Worm (Caenorhabditis elegans) whole organism, midembryonic: ENCODE results near the gene srr-8.

Experiments used
- T22C8.4 ChIP-seq: fragments of 200-800 bp; sonication (Bioruptor generic); IDR thresholded peaks from 2 replicates; pipeline ENCODE4 v1.3.6; 2022; ENCODE audit warnings: missing genetic modification characterization, missing compliant biosample characterization
- cog-1 ChIP-seq: sonication (generic microtip); optimal IDR thresholded peaks from 2 replicates; lab custom pipeline; 2016; ENCODE audit warnings: missing genetic modification characterization, missing compliant biosample characterization
- flt-1 ChIP-seq: fragments of 200-800 bp; sonication (Bioruptor generic); IDR thresholded peaks from 2 replicates; pipeline ENCODE4 v1.3.6; 2022; ENCODE audit warnings: missing genetic modification characterization, missing compliant biosample characterization
- klf-2 ChIP-seq: fragments of 200-800 bp; sonication (Bioruptor generic); conservative IDR thresholded peaks from 2 replicates; pipeline ENCODE4 v1.3.6; 2022; ENCODE audit warnings: missing genetic modification reagents, missing genetic modification characterization, missing compliant biosample characterization
- med-1 ChIP-seq: sonication (generic microtip); optimal IDR thresholded peaks from 2 replicates; lab custom pipeline; 2017; ENCODE audit warnings: missing genetic modification characterization, mild to moderate bottlenecking, missing compliant biosample characterization, antibody characterized with exemption, missing genetic modification reagents; ENCODE audit not compliant: insufficient read depth
- ref-1 ChIP-seq: fragments of 200-800 bp; sonication (Bioruptor generic); conservative IDR thresholded peaks from 2 replicates; pipeline ENCODE4 v1.3.6; 2022; ENCODE audit warnings: missing genetic modification reagents, missing genetic modification characterization, missing compliant biosample characterization
- tab-1 ChIP-seq: fragments of 200-800 bp; sonication (Bioruptor generic); IDR thresholded peaks from 2 replicates; pipeline ENCODE4 v1.3.6; 2022; ENCODE audit warnings: missing genetic modification characterization, missing compliant biosample characterization
- ztf-23 ChIP-seq: fragments of 200-800 bp; sonication (Bioruptor generic); IDR thresholded peaks from 2 replicates; pipeline ENCODE4 v1.3.6; 2022; ENCODE audit warnings: missing genetic modification reagents, missing genetic modification characterization, missing compliant biosample characterization
- ztf-29 ChIP-seq: fragments of 200-800 bp; sonication (Bioruptor generic); IDR thresholded peaks from 2 replicates; pipeline ENCODE4 v1.3.6; 2022; ENCODE audit warnings: missing genetic modification reagents, missing genetic modification characterization, missing compliant biosample characterization

Gene srr-8

ce11 chrV:5026438-5026837, 25.0 kb downstream of the srr-8 start:
- no peak for TF ChIP-seq ztf-29
- TF ChIP-seq ref-1: no peak
- TF ChIP-seq ztf-23 (GFP tag; lab: Robert Waterston, UW): no peak
- TF ChIP-seq klf-2 (GFP tag; lab: Robert Waterston, UW): no peak
- TF ChIP-seq med-1 (GFP tag; lab: Kevin White, UChicago): no peak
- TF ChIP-seq T22C8.4 (GFP tag; lab: Robert Waterston, UW): no peak
- no peak for TF ChIP-seq cog-1
- no peak for TF ChIP-seq flt-1
- TF ChIP-seq tab-1 (GFP tag; lab: Robert Waterston, UW): no peak

ce11 chrV:5027640-5028039, 26.2 kb downstream of the srr-8 start, which contains the start of gene cpt-4:
cpt-4 (minus strand) TSS chrV:5027723.
- TF ChIP-seq cog-1: no peak
- no peak for TF ChIP-seq ref-1
- no peak for TF ChIP-seq T22C8.4 (GFP tag; lab: Robert Waterston, UW)
- no peak for TF ChIP-seq ztf-23 (GFP tag; lab: Robert Waterston, UW)
- TF ChIP-seq ztf-29: no peak
- no peak for TF ChIP-seq flt-1
- no peak for TF ChIP-seq med-1 (GFP tag; lab: Kevin White, UChicago)
- no peak for TF ChIP-seq klf-2 (GFP tag; lab: Robert Waterston, UW)
- no peak for TF ChIP-seq tab-1 (GFP tag; lab: Robert Waterston, UW)

DNA sequence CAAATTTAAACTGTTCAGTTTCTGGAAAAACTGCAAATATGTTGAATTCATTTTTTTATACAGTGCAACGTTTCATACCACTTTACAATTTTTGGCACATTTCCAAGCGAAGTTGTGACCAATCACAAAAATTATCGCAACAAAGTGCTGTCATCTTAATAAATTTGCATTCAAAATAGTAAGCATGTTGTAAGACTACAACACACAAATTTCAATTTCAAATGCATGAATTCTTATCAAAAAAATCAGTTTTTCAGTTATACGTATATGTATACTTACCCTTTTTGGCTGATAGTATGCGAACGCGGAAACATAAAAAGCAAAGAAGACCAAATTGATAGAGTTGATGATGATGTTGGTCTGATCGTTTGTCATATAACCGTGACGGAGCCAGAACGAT, 28.7 kb downstream of the srr-8 start:
- no peak for TF ChIP-seq cog-1
- TF ChIP-seq med-1 (GFP tag; lab: Kevin White, UChicago): no peak
- TF ChIP-seq klf-2 (GFP tag; lab: Robert Waterston, UW): no peak
- TF ChIP-seq ztf-29: no peak
- TF ChIP-seq tab-1 (GFP tag; lab: Robert Waterston, UW): no peak
- TF ChIP-seq T22C8.4 (GFP tag; lab: Robert Waterston, UW): no peak
- TF ChIP-seq ztf-23 (GFP tag; lab: Robert Waterston, UW): no peak
- no peak for TF ChIP-seq ref-1
- no peak for TF ChIP-seq flt-1

- TF ChIP-seq cog-1: no peak
- no peak for TF ChIP-seq klf-2 (GFP tag; lab: Robert Waterston, UW)
- TF ChIP-seq med-1 (GFP tag; lab: Kevin White, UChicago): no peak
- TF ChIP-seq ref-1: no peak
- no peak for TF ChIP-seq ztf-29
- TF ChIP-seq tab-1 (GFP tag; lab: Robert Waterston, UW): no peak
Observed at ce11 chrV:5030715-5031114, 29.2 kb downstream of the srr-8 start, which contains the start of gene swt-7. swt-7 (minus strand) TSS chrV:5030815.

ce11 chrV:5031764-5032163, 30.3 kb downstream of the srr-8 start:
- TF ChIP-seq cog-1: no peak
- no peak for TF ChIP-seq ztf-29
- no peak for TF ChIP-seq klf-2 (GFP tag; lab: Robert Waterston, UW)
- no peak for TF ChIP-seq ztf-23 (GFP tag; lab: Robert Waterston, UW)

ce11 chrV:5032176-5032575, 30.7 kb downstream of the srr-8 start:
- TF ChIP-seq tab-1 (GFP tag; lab: Robert Waterston, UW) (no peak), flt-1 (no peak), cog-1 (no peak), ztf-23 (GFP tag; lab: Robert Waterston, UW) (no peak), med-1 (GFP tag; lab: Kevin White, UChicago) (no peak), klf-2 (GFP tag; lab: Robert Waterston, UW) (no peak), ref-1 (no peak), ztf-29 (no peak), T22C8.4 (GFP tag; lab: Robert Waterston, UW) (no peak)

DNA sequence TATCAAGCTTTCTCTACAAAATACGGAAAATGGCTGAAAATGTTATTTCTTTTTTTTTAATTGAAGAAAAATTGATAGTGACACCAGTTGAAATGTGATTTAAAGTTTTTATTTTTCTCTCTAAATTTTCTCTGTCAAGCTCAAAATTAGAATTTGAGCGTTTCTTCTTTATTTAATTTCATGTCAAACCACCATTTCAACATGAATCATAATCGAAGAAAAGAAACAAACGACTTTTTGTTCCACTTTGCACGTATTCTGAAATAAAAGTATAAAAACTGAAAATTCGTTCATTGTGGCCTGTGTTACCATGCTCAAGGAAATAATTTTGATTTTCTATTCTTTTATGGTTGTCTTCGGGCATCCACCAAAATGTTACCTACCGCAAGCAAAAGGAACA, 31.6 kb downstream of the srr-8 start, which contains the start of gene K11D12.13:
TSS of gene K11D12.13 (plus strand) at position 301 of the 400 bp plus-strand sequence.
- no peak for TF ChIP-seq tab-1 (GFP tag; lab: Robert Waterston, UW)
- TF ChIP-seq ztf-23 (GFP tag; lab: Robert Waterston, UW): no peak
- no peak for TF ChIP-seq T22C8.4 (GFP tag; lab: Robert Waterston, UW)
- TF ChIP-seq ref-1: no peak
- TF ChIP-seq flt-1: no peak
- TF ChIP-seq ztf-29: no peak

DNA sequence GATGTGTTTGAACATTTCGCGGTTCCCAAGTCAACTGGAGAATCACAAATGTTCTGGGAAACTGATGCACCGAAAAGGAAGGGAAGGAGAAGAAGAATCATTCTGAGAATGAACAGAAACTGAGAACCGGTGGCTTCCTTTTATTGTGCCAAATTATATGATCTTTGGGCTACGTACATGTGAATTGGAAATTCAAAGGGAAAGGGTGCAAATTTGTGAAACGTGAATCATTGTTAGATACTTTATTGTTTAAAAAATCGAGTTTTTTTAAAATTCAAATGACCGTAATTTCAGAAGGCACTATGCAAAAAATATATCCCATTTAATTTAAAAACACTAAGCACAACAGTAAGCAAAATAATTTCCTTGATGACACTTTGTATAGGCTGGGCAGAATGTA, 33.6 kb downstream of the srr-8 start, which contains the start of gene K11D12.6:
TSS of gene K11D12.6 (minus strand) at position 101 of the 400 bp plus-strand sequence.
- TF ChIP-seq ztf-29: no peak
- TF ChIP-seq klf-2 (GFP tag; lab: Robert Waterston, UW): no peak
- no peak for TF ChIP-seq med-1 (GFP tag; lab: Kevin White, UChicago)
- TF ChIP-seq ztf-23 (GFP tag; lab: Robert Waterston, UW): no peak
- no peak for TF ChIP-seq cog-1
- no peak for TF ChIP-seq ref-1
- TF ChIP-seq flt-1: no peak
- TF ChIP-seq tab-1 (GFP tag; lab: Robert Waterston, UW): no peak

DNA sequence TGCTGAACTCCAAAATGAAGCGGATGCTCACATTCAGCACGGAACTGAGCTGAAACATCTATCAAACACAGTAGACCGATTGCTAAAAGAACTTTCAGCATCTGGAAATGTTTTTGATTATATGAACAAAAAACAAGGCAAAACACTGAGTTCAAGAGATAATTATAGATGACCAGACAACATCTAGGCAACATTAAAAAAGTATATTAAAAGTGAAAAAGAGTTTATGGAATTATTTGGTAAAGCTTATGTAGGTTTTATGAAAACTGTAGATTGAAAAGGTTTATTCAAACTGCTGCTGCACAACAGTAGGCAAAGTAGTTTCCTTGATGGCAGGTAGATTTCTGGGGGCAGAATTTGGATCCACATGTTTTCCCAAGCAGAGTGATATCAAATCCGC, 34.9 kb downstream of the srr-8 start, which contains the start of gene K11D12.7:
TSS of gene K11D12.7 (minus strand) at position 101 of the 400 bp plus-strand sequence.
- TF ChIP-seq ztf-29: no peak
- no peak for TF ChIP-seq med-1 (GFP tag; lab: Kevin White, UChicago)
- TF ChIP-seq ref-1: no peak
- no peak for TF ChIP-seq cog-1
- TF ChIP-seq flt-1: no peak
- no peak for TF ChIP-seq T22C8.4 (GFP tag; lab: Robert Waterston, UW)
- no peak for TF ChIP-seq klf-2 (GFP tag; lab: Robert Waterston, UW)
- no peak for TF ChIP-seq tab-1 (GFP tag; lab: Robert Waterston, UW)
- no peak for TF ChIP-seq ztf-23 (GFP tag; lab: Robert Waterston, UW)

DNA sequence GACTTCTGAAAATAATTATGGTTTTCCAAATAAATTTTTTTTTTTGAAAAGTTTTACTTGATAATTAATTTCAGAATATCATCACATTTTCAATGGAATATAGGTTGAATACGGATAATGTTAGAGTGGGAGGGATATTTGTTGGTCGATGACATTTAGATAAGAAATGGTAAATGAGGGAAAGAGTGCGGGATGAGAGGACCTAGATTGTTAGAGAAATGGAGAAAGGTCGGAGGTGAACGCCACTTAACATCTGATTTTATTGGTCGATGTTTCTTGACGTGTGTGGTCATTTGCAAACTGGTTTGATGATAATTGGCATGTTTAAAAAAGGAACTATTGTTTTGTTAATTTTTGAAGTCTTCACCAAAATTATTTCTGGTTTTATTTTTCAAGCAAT, 37.0 kb downstream of the srr-8 start:
- TF ChIP-seq ztf-29: no peak
- no peak for TF ChIP-seq ztf-23 (GFP tag; lab: Robert Waterston, UW)
- TF ChIP-seq med-1 (GFP tag; lab: Kevin White, UChicago): no peak
- no peak for TF ChIP-seq cog-1
- no peak for TF ChIP-seq flt-1
- no peak for TF ChIP-seq klf-2 (GFP tag; lab: Robert Waterston, UW)
- no peak for TF ChIP-seq T22C8.4 (GFP tag; lab: Robert Waterston, UW)
